Fruit fly (Drosophila melanogaster) whole organism, embryonic: ENCODE data around the gene hiro.

Source experiments
- Aef1 ChIP-seq: fragments of 200-800 bp; sonication (Bioruptor generic); IDR thresholded peaks from 3 replicates; pipeline ENCODE4 v1.3.6; 2022; ENCODE audit warnings: missing biosample characterization, missing genetic modification characterization
- B-H1 ChIP-seq: fragments of 200-800 bp; sonication (Bioruptor generic); IDR thresholded peaks from 3 replicates; pipeline ENCODE4 v1.3.6; 2022; ENCODE audit warnings: missing biosample characterization, missing genetic modification characterization
- CG11085 ChIP-seq: fragments of 200-800 bp; sonication (Bioruptor generic); IDR thresholded peaks from 2 replicates; pipeline ENCODE4 v1.3.6; 2022; ENCODE audit warnings: missing biosample characterization, missing genetic modification characterization
- CG12942 ChIP-seq: fragments of 200-800 bp; sonication (Bioruptor generic); optimal IDR thresholded peaks from 3 replicates; lab custom pipeline; 2016; ENCODE audit warnings: missing biosample characterization, missing genetic modification characterization
- CG14014 ChIP-seq: fragments of 200-800 bp; sonication (Bioruptor generic); IDR thresholded peaks from 2 replicates; pipeline ENCODE4 v1.3.6; 2022; ENCODE audit warnings: missing biosample characterization, missing genetic modification characterization
- CG15601 ChIP-seq: fragments of 200-800 bp; sonication (Bioruptor generic); optimal IDR thresholded peaks from 3 replicates; lab custom pipeline; 2019; ENCODE audit warnings: missing biosample characterization, mild to moderate bottlenecking, missing genetic modification characterization, moderate library complexity
- CG17829 ChIP-seq: fragments of 200-800 bp; optimal IDR thresholded peaks from 2 replicates; lab custom pipeline; 2019; ENCODE audit warnings: missing biosample characterization, mild to moderate bottlenecking, missing genetic modification characterization, moderate library complexity
- CG17912 ChIP-seq: fragments of 200-800 bp; sonication (Bioruptor generic); optimal IDR thresholded peaks from 2 replicates; lab custom pipeline; 2018; ENCODE audit warnings: missing biosample characterization, mild to moderate bottlenecking, missing genetic modification characterization
- CG3065 ChIP-seq: fragments of 200-800 bp; sonication (Bioruptor generic); optimal IDR thresholded peaks from 2 replicates; lab custom pipeline; 2016; ENCODE audit warnings: missing biosample characterization, missing genetic modification characterization
- CG31388 ChIP-seq: fragments of 200-800 bp; sonication (Bioruptor generic); optimal IDR thresholded peaks from 2 replicates; lab custom pipeline; 2016; ENCODE audit warnings: missing biosample characterization, missing genetic modification characterization
- CG32532 ChIP-seq: fragments of 200-800 bp; sonication (Bioruptor generic); IDR thresholded peaks from 2 replicates; pipeline ENCODE4 v1.3.6; 2022; ENCODE audit warnings: missing biosample characterization, missing genetic modification characterization
- CG32772 ChIP-seq: fragments of 200-800 bp; sonication (Bioruptor generic); IDR thresholded peaks from 2 replicates; pipeline ENCODE4 v1.3.6; 2022; ENCODE audit warnings: missing biosample characterization, missing genetic modification characterization
- CG6175 ChIP-seq: fragments of 200-800 bp; sonication (Bioruptor generic); IDR thresholded peaks from 3 replicates; pipeline ENCODE4 v1.3.6; 2022; ENCODE audit warnings: missing biosample characterization, missing genetic modification characterization
- CG7271 ChIP-seq: fragments of 200-800 bp; sonication (Bioruptor generic); optimal IDR thresholded peaks from 2 replicates; lab custom pipeline; 2018; ENCODE audit warnings: missing biosample characterization, mild to moderate bottlenecking, missing genetic modification characterization, moderate library complexity
- CG7372 ChIP-seq: fragments of 200-800 bp; sonication (Bioruptor generic); IDR thresholded peaks from 2 replicates; pipeline ENCODE4 v1.3.6; 2022; ENCODE audit warnings: missing biosample characterization, missing genetic modification characterization
- CG8765 ChIP-seq: fragments of 200-800 bp; sonication (Bioruptor generic); IDR thresholded peaks from 2 replicates; pipeline ENCODE4 v1.3.6; 2022; ENCODE audit warnings: missing biosample characterization, missing genetic modification characterization
- CG8924 ChIP-seq: fragments of 200-800 bp; optimal IDR thresholded peaks from 3 replicates; lab custom pipeline; 2019; ENCODE audit warnings: missing biosample characterization, mild to moderate bottlenecking, missing genetic modification characterization, moderate library complexity
- CG9437 ChIP-seq: fragments of 200-800 bp; sonication (Bioruptor generic); optimal IDR thresholded peaks from 2 replicates; lab custom pipeline; 2018; ENCODE audit warnings: missing biosample characterization, mild to moderate bottlenecking, missing genetic modification characterization
- CG9876 ChIP-seq: fragments of 200-800 bp; sonication (Bioruptor generic); optimal IDR thresholded peaks from 2 replicates; lab custom pipeline; 2016; ENCODE audit warnings: missing biosample characterization, missing genetic modification characterization
- Dek ChIP-seq: fragments of 200-800 bp; sonication (Bioruptor generic); optimal IDR thresholded peaks from 3 replicates; lab custom pipeline; 2019; ENCODE audit warnings: missing biosample characterization, mild to moderate bottlenecking, missing genetic modification characterization, moderate library complexity
- Dll ChIP-seq: fragments of 200-800 bp; sonication (Bioruptor generic); IDR thresholded peaks from 4 replicates; pipeline ENCODE4 v1.3.6; 2022; ENCODE audit warnings: missing biosample characterization, missing genetic modification characterization; ENCODE audit not compliant: partially characterized antibody
- Ets97D ChIP-seq: fragments of 200-800 bp; sonication (Bioruptor generic); optimal IDR thresholded peaks from 3 replicates; lab custom pipeline; 2016; ENCODE audit warnings: missing biosample characterization, missing genetic modification characterization
- Hmr ChIP-seq: fragments of 200-800 bp; sonication (Bioruptor generic); optimal IDR thresholded peaks from 3 replicates; lab custom pipeline; 2017; ENCODE audit warnings: mild to moderate bottlenecking, missing biosample characterization, missing genetic modification reagents, missing genetic modification characterization
- Hr51 ChIP-seq, 2 experiments: fragments of 200-800 bp; sonication (Bioruptor generic); optimal IDR thresholded peaks; 2 replicates in 1 of 2; 3 replicates in 1 of 2; lab custom pipeline; 2016 to 2018; ENCODE audit warnings: missing biosample characterization in 2 of 2, missing genetic modification characterization in 2 of 2, mild to moderate bottlenecking in 1 of 2, moderate library complexity in 1 of 2
- Hr78 ChIP-seq, 2 experiments: fragments of 200-800 bp in 1 of 2; fragments of >200 bp in 1 of 2; sonication (Bioruptor generic) in 1 of 2; optimal IDR thresholded peaks; 2 replicates each; lab custom pipeline; 2017 to 2019; ENCODE audit warnings: missing biosample characterization in 2 of 2, missing genetic modification characterization in 2 of 2, mild to moderate bottlenecking in 1 of 2, moderate library complexity in 1 of 2
- Lpt ChIP-seq: fragments of >200 bp; optimal IDR thresholded peaks from 2 replicates; lab custom pipeline; 2018; ENCODE audit warnings: missing biosample characterization, missing genetic modification characterization
- amos ChIP-seq: fragments of 200-800 bp; sonication (Bioruptor generic); IDR thresholded peaks from 2 replicates; pipeline ENCODE4 v1.3.6; 2022; ENCODE audit warnings: missing biosample characterization, missing genetic modification characterization; ENCODE audit not compliant: partially characterized antibody
- bowl ChIP-seq: fragments of 200-800 bp; sonication (Bioruptor generic); IDR thresholded peaks from 2 replicates; pipeline ENCODE4 v1.3.6; 2022; ENCODE audit warnings: missing biosample characterization, missing genetic modification characterization
- chn ChIP-seq: fragments of 200-800 bp; sonication (Bioruptor generic); optimal IDR thresholded peaks from 2 replicates; lab custom pipeline; 2016; ENCODE audit warnings: missing biosample characterization, missing genetic modification characterization
- corto ChIP-seq: fragments of 200-800 bp; sonication (Bioruptor generic); optimal IDR thresholded peaks from 2 replicates; lab custom pipeline; 2016; ENCODE audit warnings: missing biosample characterization, mild to moderate bottlenecking, missing genetic modification characterization, moderate library complexity
- croc ChIP-seq: fragments of 200-800 bp; sonication (Bioruptor generic); conservative IDR thresholded peaks from 3 replicates; pipeline ENCODE4 v1.3.6; 2022; ENCODE audit warnings: missing biosample characterization, missing genetic modification characterization
- dmrt99B ChIP-seq: fragments of 200-800 bp; sonication (Bioruptor generic); optimal IDR thresholded peaks from 2 replicates; lab custom pipeline; 2018; ENCODE audit warnings: missing biosample characterization, mild to moderate bottlenecking, missing genetic modification characterization, moderate library complexity
- emc ChIP-seq: fragments of 200-800 bp; sonication (Bioruptor generic); optimal IDR thresholded peaks from 2 replicates; lab custom pipeline; 2016; ENCODE audit warnings: missing biosample characterization, missing genetic modification characterization
- esg ChIP-seq: fragments of 200-800 bp; sonication (Bioruptor generic); conservative IDR thresholded peaks from 2 replicates; pipeline ENCODE4 v1.3.6; 2022; ENCODE audit warnings: missing biosample characterization, missing genetic modification characterization
- fd3F ChIP-seq: fragments of 200-800 bp; sonication (Bioruptor generic); optimal IDR thresholded peaks from 2 replicates; lab custom pipeline; 2018; ENCODE audit warnings: missing biosample characterization, mild to moderate bottlenecking, missing genetic modification characterization, moderate library complexity
- ind ChIP-seq: fragments of 200-800 bp; sonication (Bioruptor generic); optimal IDR thresholded peaks from 3 replicates; lab custom pipeline; 2016; ENCODE audit warnings: missing biosample characterization, missing genetic modification characterization
- ken ChIP-seq: fragments of 200-800 bp; sonication (Bioruptor generic); IDR thresholded peaks from 3 replicates; pipeline ENCODE4 v1.3.6; 2022; ENCODE audit warnings: missing biosample characterization, missing genetic modification characterization
- knrl ChIP-seq: fragments of 200-800 bp; sonication (Bioruptor generic); IDR thresholded peaks from 3 replicates; pipeline ENCODE4 v1.3.6; 2022; ENCODE audit warnings: missing biosample characterization, missing genetic modification characterization; ENCODE audit not compliant: partially characterized antibody
- lab ChIP-seq: fragments of 200-800 bp; sonication (Bioruptor generic); optimal IDR thresholded peaks from 3 replicates; lab custom pipeline; 2017; ENCODE audit warnings: missing biosample characterization, missing genetic modification characterization, mild to moderate bottlenecking, moderate library complexity, missing genetic modification reagents
- row ChIP-seq: fragments of 200-800 bp; sonication (Bioruptor generic); IDR thresholded peaks from 3 replicates; pipeline ENCODE4 v1.3.6; 2022; ENCODE audit warnings: missing biosample characterization, missing genetic modification characterization
- sc ChIP-seq, 3 experiments: fragments of >200 bp in 2 of 3; fragments of 200-800 bp in 1 of 3; sonication (Bioruptor generic) in 1 of 3; optimal IDR thresholded peaks; 2 replicates in 2 of 3; 3 replicates in 1 of 3; lab custom pipeline; 2017; ENCODE audit warnings: mild to moderate bottlenecking in 1 of 3, missing biosample characterization in 1 of 3, missing genetic modification characterization in 1 of 3, missing genetic modification reagents in 1 of 3
- schlank ChIP-seq: fragments of 200-800 bp; sonication (Bioruptor generic); optimal IDR thresholded peaks from 2 replicates; lab custom pipeline; 2018; ENCODE audit warnings: missing biosample characterization, mild to moderate bottlenecking, missing genetic modification characterization
- so ChIP-seq: fragments of 200-800 bp; sonication (Bioruptor generic); IDR thresholded peaks from 3 replicates; pipeline ENCODE4 v1.3.6; 2022; ENCODE audit warnings: missing biosample characterization, missing genetic modification characterization
- tna ChIP-seq: fragments of 200-800 bp; sonication (Bioruptor generic); IDR thresholded peaks from 2 replicates; pipeline ENCODE4 v1.3.6; 2022; ENCODE audit warnings: missing biosample characterization, missing genetic modification characterization; ENCODE audit not compliant: partially characterized antibody
- wdn ChIP-seq: fragments of 200-800 bp; sonication (Bioruptor generic); IDR thresholded peaks from 2 replicates; pipeline ENCODE4 v1.3.6; 2022; ENCODE audit warnings: missing biosample characterization, missing genetic modification characterization
- yki ChIP-seq: fragments of >200 bp; optimal IDR thresholded peaks from 3 replicates; lab custom pipeline; 2018
- zen2 ChIP-seq: fragments of 200-800 bp; sonication (Bioruptor generic); IDR thresholded peaks from 3 replicates; pipeline ENCODE4 v1.3.6; 2022; ENCODE audit warnings: missing biosample characterization, missing genetic modification characterization; ENCODE audit not compliant: partially characterized antibody
- zfh1 ChIP-seq: fragments of 200-800 bp; sonication (Bioruptor generic); IDR thresholded peaks from 3 replicates; pipeline ENCODE4 v1.3.6; 2022; ENCODE audit warnings: missing biosample characterization, missing genetic modification characterization

The hiro gene

dm6 chr3L:711839-712553, 24.2 kb upstream of the hiro start, which contains the start of gene CG13896 (continued):
- TF ChIP-seq CG12942 (GFP tag; lab: Kevin White, UChicago) (peak; percentile 80), CG7372 (GFP tag; lab: Robert Waterston, UW) (peak; percentile 16; the same call in 1 of the 2 replicates), yki (lab: Kevin White, UChicago) (no peak), Aef1 (peak; percentile 75), wdn (GFP tag; lab: Robert Waterston, UW) (peak; percentile 65), bowl (GFP tag; lab: Robert Waterston, UW) (no peak), ken (peak; percentile 90), CG32532 (GFP tag; lab: Robert Waterston, UW) (peak; percentile 95), schlank (tag; lab: Kevin White, UChicago) (peak; percentile 60), so (GFP tag; lab: Robert Waterston, UW) (peak; percentile 69; the same call in 2 of the 3 replicates), dmrt99B (tag; lab: Kevin White, UChicago) (peak; percentile 78), CG6175 (GFP tag; lab: Robert Waterston, UW) (peak; percentile 87; the same call in 2 of the 3 replicates), CG3065 (GFP tag; lab: Kevin White, UChicago) (peak; percentile 67), Dek (peak; percentile 89), CG32772 (GFP tag; lab: Robert Waterston, UW) (peak; percentile 84), tna (GFP tag; lab: Robert Waterston, UW) (peak; percentile 40; the same call in 1 of the 2 replicates), CG9437 (GFP tag; lab: Kevin White, UChicago) (peak; percentile 49), CG7271 (tag; lab: Kevin White, UChicago) (peak; percentile 72), Ets97D (peak; percentile 80), sc (optimal IDR thresholded peaks at IDR 0.05; lab: Kevin White, UChicago) (no peak), sc (GFP tag; optimal IDR thresholded peaks at IDR 0.05; lab: Kevin White, UChicago) (peak; percentile 45), Hr78 (GFP tag; optimal IDR thresholded peaks at IDR 0.05; lab: Kevin White, UChicago) (peak in 1 of 2 experiments; percentile 25), zen2 (peak; percentile 52; the same call in 1 of the 3 replicates), fd3F (GFP tag; lab: Kevin White, UChicago) (peak; percentile 67), lab (GFP tag; lab: Kevin White, UChicago) (peak; percentile 90), emc (GFP tag; lab: Kevin White, UChicago) (peak; percentile 82), CG31388 (GFP tag; lab: Kevin White, UChicago) (peak; percentile 81), CG11085 (GFP tag; lab: Robert Waterston, UW) (peak; percentile 84), row (GFP tag; lab: Robert Waterston, UW) (peak; percentile 64), esg (GFP tag; lab: Robert Waterston, UW) (peak; percentile 69), corto (GFP tag; lab: Kevin White, UChicago) (peak; percentile 30), ind (GFP tag; lab: Kevin White, UChicago) (peak; percentile 85), CG15601 (peak; percentile 74), Hr51 (GFP tag; optimal IDR thresholded peaks at IDR 0.05; lab: Kevin White, UChicago) (peak; percentile 84 to 87), knrl (peak; percentile 74), croc (GFP tag; lab: Robert Waterston, UW) (peak; percentile 54; the same call in 2 of the 3 replicates), CG17829 (tag; lab: Kevin White, UChicago) (peak; percentile 88), B-H1 (GFP tag; lab: Robert Waterston, UW) (peak; percentile 47; the same call in 1 of the 3 replicates), CG17912 (GFP tag; lab: Kevin White, UChicago) (peak; percentile 58), CG9876 (GFP tag; lab: Kevin White, UChicago) (peak; percentile 94), CG14014 (GFP tag; lab: Robert Waterston, UW) (peak; percentile 76), Dll (GFP tag; lab: Robert Waterston, UW) (peak; percentile 91), Lpt (no peak), zfh1 (GFP tag; lab: Robert Waterston, UW) (peak; percentile 91), amos (GFP tag; lab: Robert Waterston, UW) (peak; percentile 48), CG8765 (GFP tag; lab: Robert Waterston, UW) (peak; percentile 64; the same call in 1 of the 2 replicates), CG8924 (tag; lab: Kevin White, UChicago) (peak; percentile 76), chn (peak; percentile 91), Hmr (GFP tag; lab: Kevin White, UChicago) (peak; percentile 92)
